Fruit fly (Drosophila melanogaster): ENCODE data around the gene CG4238.

DNA sequence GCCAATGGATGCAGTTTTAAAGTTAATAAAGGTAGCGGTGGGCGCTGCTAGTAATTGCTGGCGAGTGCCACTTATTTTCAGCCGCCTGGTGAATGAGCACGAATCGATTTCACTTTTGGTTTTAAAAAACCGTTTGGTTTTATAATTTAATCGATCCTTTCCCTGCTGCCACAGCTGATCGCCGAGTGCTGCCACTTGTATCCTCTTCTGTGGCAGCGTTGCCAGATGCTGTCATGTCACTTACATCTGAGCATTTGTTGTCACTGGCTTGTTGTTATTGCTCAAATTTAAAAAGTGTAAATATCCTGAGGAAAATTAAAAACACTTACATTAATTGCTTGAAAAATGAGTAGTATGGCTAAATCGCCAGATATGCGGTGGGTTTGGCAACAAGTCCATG, 35.6 kb downstream of the CG4238 start, which contains the start of gene Kebab:
- TF ChIP-seq cato (GFP tag; optimal IDR thresholded peaks at IDR 0.05; ENCODE audit: borderline replicate concordance) (no peak), esg (GFP tag; conservative IDR thresholded peaks at IDR 0.05) (no peak), CG3838 (GFP tag; optimal IDR thresholded peaks at IDR 0.05) (no peak), slou (GFP tag; optimal IDR thresholded peaks at IDR 0.05) (no peak), pan (optimal IDR thresholded peaks at IDR 0.05) (no peak), pan (GFP tag; optimal IDR thresholded peaks at IDR 0.05 in 1 of 2, IDR thresholded peaks at IDR 0.05 in 1 of 2) (no peak), fd64A (GFP tag; optimal IDR thresholded peaks at IDR 0.05) (no peak), HLH3B (GFP tag; IDR thresholded peaks at IDR 0.05) (no peak), CG7357 (GFP tag; IDR thresholded peaks at IDR 0.05) (no peak), Drgx (GFP tag; IDR thresholded peaks at IDR 0.05) (no peak), CG6765 (GFP tag; optimal IDR thresholded peaks at IDR 0.05) (no peak), HLHmδ (GFP tag; optimal IDR thresholded peaks at IDR 0.05) (no peak), hth (optimal IDR thresholded peaks at IDR 0.05) (no peak), tgo (GFP tag; IDR thresholded peaks at IDR 0.05) (no peak), sisA (GFP tag; IDR thresholded peaks at IDR 0.05) (no peak)
